Fruit fly (Drosophila melanogaster) whole organism, wandering third instar larva: ENCODE data around the gene ddbt.

Source experiments
- Dfd ChIP-seq: fragments of >200 bp; optimal IDR thresholded peaks from 2 replicates; lab custom pipeline; 2017; ENCODE audit warnings: missing biosample characterization, missing genetic modification characterization
- Dif ChIP-seq: fragments of 200-275, 200-300 bp; sonication (Bioruptor generic); optimal IDR thresholded peaks from 2 replicates; lab custom pipeline; 2018; ENCODE audit warnings: missing biosample characterization, missing genetic modification characterization; ENCODE audit not compliant: partially characterized antibody
- GATAd ChIP-seq: sonication (Bioruptor generic); optimal IDR thresholded peaks from 2 replicates; lab custom pipeline; 2016; ENCODE audit warnings: missing biosample characterization, missing genetic modification characterization
- Hr78 ChIP-seq: fragments of >200 bp; optimal IDR thresholded peaks from 2 replicates; lab custom pipeline; 2017; ENCODE audit warnings: missing biosample characterization, missing genetic modification characterization
- Mio ChIP-seq: sonication (Bioruptor generic); optimal IDR thresholded peaks from 2 replicates; lab custom pipeline; 2016; ENCODE audit warnings: missing biosample characterization, missing genetic modification characterization
- Myc ChIP-seq: fragments of >200 bp; optimal IDR thresholded peaks from 2 replicates; lab custom pipeline; 2017
- dl ChIP-seq, 2 experiments: fragments of 175-275, 200-275 bp in 1 of 2; fragments of 200-275 bp in 1 of 2; sonication (Bioruptor generic); optimal IDR thresholded peaks; lab custom pipeline; 2018; ENCODE audit warnings: mild to moderate bottlenecking in 2 of 2, missing biosample characterization in 2 of 2, missing genetic modification characterization in 2 of 2, moderate library complexity in 2 of 2; ENCODE audit not compliant: partially characterized antibody in 2 of 2, insufficient read depth in 1 of 2
- foxo ChIP-seq, 2 experiments: fragments of 200-800 bp; sonication (Bioruptor generic); optimal IDR thresholded peaks; 2 replicates in 1 of 2; 3 replicates in 1 of 2; lab custom pipeline; 2016 to 2017; ENCODE audit warnings: missing biosample characterization in 2 of 2, missing genetic modification characterization in 2 of 2
- h ChIP-seq: fragments of 200-800 bp; sonication (Bioruptor generic); optimal IDR thresholded peaks from 3 replicates; lab custom pipeline; 2016; ENCODE audit warnings: missing biosample characterization, mild to moderate bottlenecking, missing genetic modification characterization
- lola ChIP-seq: fragments of >200 bp; optimal IDR thresholded peaks from 2 replicates; lab custom pipeline; 2017; ENCODE audit warnings: missing biosample characterization, missing genetic modification characterization
- psq ChIP-seq: fragments of 200-800 bp; sonication (Bioruptor generic); optimal IDR thresholded peaks from 3 replicates; lab custom pipeline; 2017; ENCODE audit warnings: missing biosample characterization, mild to moderate bottlenecking, missing genetic modification characterization, moderate library complexity

DNA sequence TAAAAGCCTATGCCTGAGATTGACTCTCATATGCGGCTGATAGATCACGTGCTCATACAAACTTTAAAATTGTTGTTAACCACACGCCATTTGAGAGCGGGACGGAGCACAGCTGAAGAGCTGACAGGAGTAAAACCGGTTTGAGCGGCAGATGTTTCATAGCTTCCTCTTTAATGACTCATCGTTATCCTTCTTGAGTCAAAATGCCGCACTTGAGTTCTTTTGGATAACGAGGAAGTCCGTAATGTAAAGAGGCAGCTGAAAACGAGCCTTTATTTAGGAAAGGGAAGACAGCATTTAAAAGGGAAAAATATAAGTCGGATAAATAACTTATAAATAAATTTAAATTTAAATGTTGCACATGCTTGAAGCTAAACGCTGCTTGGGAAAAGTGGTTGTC, 19.6 kb upstream of the ddbt start:
- TF ChIP-seq foxo (GFP tag; optimal IDR thresholded peaks at IDR 0.05; lab: Kevin White, UChicago) = no peak
- no peak for TF ChIP-seq Hr78 (GFP tag; lab: Kevin White, UChicago)
- no peak for TF ChIP-seq dl (GFP tag; optimal IDR thresholded peaks at IDR 0.05; lab: Kevin White, UChicago; ENCODE audit: insufficient read depth in 1 of 2, partially characterized antibody in 2 of 2)
- no peak for TF ChIP-seq psq (GFP tag; lab: Kevin White, UChicago)
- TF ChIP-seq Dif = no peak
- TF ChIP-seq h = no peak
- no peak for TF ChIP-seq Myc (lab: Kevin White, UChicago)
- TF ChIP-seq GATAd (GFP tag; lab: Kevin White, UChicago) = no peak
- no peak for TF ChIP-seq Mio
- no peak for TF ChIP-seq lola (GFP tag; lab: Kevin White, UChicago)
- no peak for TF ChIP-seq Dfd
